Worm (Caenorhabditis elegans): ENCODE data around the gene M88.4.

Gene M88.4

ce11 chrIII:4525998-4526397 lies 22.8 kb upstream of the M88.4 start (continued):
- TF ChIP-seq sea-2 (GFP tag; IDR thresholded peaks at IDR 0.05), result no peak

ce11 chrIII:4530968-4531367 lies 17.9 kb upstream of the M88.4 start:
- TF ChIP-seq tbx-9 (tag; optimal IDR thresholded peaks at IDR 0.05; ENCODE audit: borderline replicate concordance) (no peak), zim-3 (tag; optimal IDR thresholded peaks at IDR 0.05) (no peak), mxl-1 (tag; optimal IDR thresholded peaks at IDR 0.05) (no peak), T26A5.8 (tag; optimal IDR thresholded peaks at IDR 0.05) (no peak), let-607 (tag; optimal IDR thresholded peaks at IDR 0.05) (no peak), unc-130 (GFP tag; optimal IDR thresholded peaks at IDR 0.05) (no peak), cebp-1 (GFP tag; IDR thresholded peaks at IDR 0.05) (no peak), cebp-1 (tag; optimal IDR thresholded peaks at IDR 0.05) (no peak), efl-1 (GFP tag; optimal IDR thresholded peaks at IDR 0.05) (no peak), Y67H2A.10 (GFP tag; conservative IDR thresholded peaks at IDR 0.05) (no peak), atf-7 (tag; optimal IDR thresholded peaks at IDR 0.05) (no peak), chd-7 (tag; optimal IDR thresholded peaks at IDR 0.05) (no peak), ceh-91 (GFP tag; IDR thresholded peaks at IDR 0.05) (no peak), gei-17 (GFP tag; optimal IDR thresholded peaks at IDR 0.05) (no peak), hsf-1 (GFP tag; IDR thresholded peaks at IDR 0.05) (no peak), lin-26 (GFP tag; IDR thresholded peaks at IDR 0.05) (no peak), F57A8.1 (GFP tag; optimal IDR thresholded peaks at IDR 0.05) (no peak)

ce11 chrIII:4540604-4541003 lies 8.2 kb upstream of the M88.4 start, which contains the start of gene ugt-62:
Gene ugt-62 (minus strand): TSS chrIII:4540623.
- TF ChIP-seq cebp-1 (GFP tag; IDR thresholded peaks at IDR 0.05) (peak; percentile 74), cebp-1 (tag; optimal IDR thresholded peaks at IDR 0.05) (no peak), nhr-80 (tag; optimal IDR thresholded peaks at IDR 0.05) (peak; percentile 98), unc-130 (GFP tag; optimal IDR thresholded peaks at IDR 0.05) (no peak)

ce11 chrIII:4542362-4542931 lies 6.4 kb upstream of the M88.4 start, which contains the start of the genes mrps-34 and cisd-3.1:
Gene mrps-34 (minus strand): TSS chrIII:4542452.
Gene cisd-3.1 (plus strand): TSS chrIII:4542881.
- TF ChIP-seq let-526 (GFP tag; IDR thresholded peaks at IDR 0.05) (no peak), tbx-9 (tag; optimal IDR thresholded peaks at IDR 0.05; ENCODE audit: borderline replicate concordance) (no peak), him-1 (tag; optimal IDR thresholded peaks at IDR 0.05) (peak; percentile 11), snpc-1.3 (tag; optimal IDR thresholded peaks at IDR 0.05; ENCODE audit: insufficient read depth) (no peak), lin-54 (GFP tag; optimal IDR thresholded peaks at IDR 0.05) (no peak), rpc-1 (optimal IDR thresholded peaks at IDR 0.05) (peak; percentile 2), rpc-1 (tag; optimal IDR thresholded peaks at IDR 0.05) (no peak), unc-62 (GFP tag; optimal IDR thresholded peaks at IDR 0.05) (no peak), ztf-26 (tag; optimal IDR thresholded peaks at IDR 0.05) (no peak), egrh-3 (GFP tag; IDR thresholded peaks at IDR 0.05) (no peak), hmg-1.2 (GFP tag; IDR thresholded peaks at IDR 0.05) (no peak), F57A8.1 (GFP tag; optimal IDR thresholded peaks at IDR 0.05) (no peak), somi-1 (GFP tag; optimal IDR thresholded peaks at IDR 0.05) (no peak), K11D2.4 (GFP tag; IDR thresholded peaks at IDR 0.05) (no peak), bed-1 (GFP tag; IDR thresholded peaks at IDR 0.05) (no peak), B0035.1 (tag; optimal IDR thresholded peaks at IDR 0.05) (no peak), dox-1 (GFP tag; IDR thresholded peaks at IDR 0.05) (no peak)

Data from whole organism, young adult.